Worm (Caenorhabditis elegans) whole organism, L3 larva: ENCODE results near the gene rps-30.

Experiments
- aly-2 ChIP-seq: fragments of 150-350 bp; optimal IDR thresholded peaks from 2 replicates; lab custom pipeline; 2014; ENCODE audit warnings: missing biosample characterization, missing genetic modification characterization
- ama-1 ChIP-seq: fragments of 150-350 bp; optimal IDR thresholded peaks from 2 replicates; lab custom pipeline; 2018
- ceh-16 ChIP-seq: sonication (generic microtip); optimal IDR thresholded peaks from 2 replicates; lab custom pipeline; 2017; ENCODE audit warnings: missing biosample characterization, missing genetic modification characterization
- ceh-28 ChIP-seq: fragments of 150-350 bp; optimal IDR thresholded peaks from 2 replicates; lab custom pipeline; 2014; ENCODE audit warnings: missing biosample characterization, missing genetic modification reagents, missing genetic modification characterization
- ceh-82 ChIP-seq: fragments of 150-350 bp; optimal IDR thresholded peaks from 2 replicates; lab custom pipeline; 2014; ENCODE audit warnings: missing biosample characterization, missing genetic modification characterization
- ceh-9 ChIP-seq: sonication (generic microtip); optimal IDR thresholded peaks from 2 replicates; lab custom pipeline; 2018; ENCODE audit warnings: missing biosample characterization, missing genetic modification characterization
- daf-12 ChIP-seq: fragments of 150-350 bp; optimal IDR thresholded peaks from 2 replicates; lab custom pipeline; 2014; ENCODE audit warnings: missing biosample characterization, missing genetic modification reagents, missing genetic modification characterization
- egl-27 ChIP-seq: sonication (generic microtip); optimal IDR thresholded peaks from 4 replicates; lab custom pipeline; 2017; ENCODE audit warnings: missing biosample characterization, missing genetic modification reagents, missing genetic modification characterization
- egl-5 ChIP-seq: fragments of 150-350 bp; optimal IDR thresholded peaks from 2 replicates; lab custom pipeline; 2017; ENCODE audit warnings: missing biosample characterization, missing genetic modification reagents, missing genetic modification characterization, inconsistent platforms
- elt-1 ChIP-seq: fragments of 150-350 bp; optimal IDR thresholded peaks from 2 replicates; lab custom pipeline; 2014; ENCODE audit warnings: missing biosample characterization, missing genetic modification characterization
- elt-2 ChIP-seq: sonication (generic microtip); optimal IDR thresholded peaks from 2 replicates; lab custom pipeline; 2016; ENCODE audit warnings: missing genetic modification reagents, mild to moderate bottlenecking, missing genetic modification characterization, missing compliant biosample characterization
- elt-3 ChIP-seq, 3 experiments: fragments of 150-350 bp in 1 of 3; sonication (generic microtip) in 2 of 3; optimal IDR thresholded peaks; 2 replicates in 2 of 3; 4 replicates in 1 of 3; lab custom pipeline; 2014 to 2017; ENCODE audit warnings: missing biosample characterization in 3 of 3, missing genetic modification characterization in 3 of 3
- fkh-10 ChIP-seq: sonication (generic microtip); optimal IDR thresholded peaks from 2 replicates; lab custom pipeline; 2017; ENCODE audit warnings: missing biosample characterization, missing genetic modification reagents, missing genetic modification characterization
- hmg-11 ChIP-seq: sonication (generic microtip); optimal IDR thresholded peaks from 2 replicates; lab custom pipeline; 2016; ENCODE audit warnings: missing genetic modification characterization, missing compliant biosample characterization
- jun-1 ChIP-seq: fragments of 150-350 bp; optimal IDR thresholded peaks from 2 replicates; lab custom pipeline; 2014; ENCODE audit warnings: missing biosample characterization, missing genetic modification reagents, missing genetic modification characterization
- lin-15B ChIP-seq: fragments of 150-350 bp; optimal IDR thresholded peaks from 2 replicates; lab custom pipeline; 2014; ENCODE audit warnings: missing biosample characterization, missing genetic modification characterization
- lin-39 ChIP-seq: fragments of 150-350 bp; optimal IDR thresholded peaks from 2 replicates; lab custom pipeline; 2018; ENCODE audit warnings: missing biosample characterization, missing genetic modification reagents, missing genetic modification characterization
- mml-1 ChIP-seq: fragments of 150-350 bp; sonication (generic microtip); optimal IDR thresholded peaks from 3 replicates; lab custom pipeline; 2014; ENCODE audit warnings: missing biosample characterization, missing genetic modification characterization
- nfya-1 ChIP-seq: sonication (generic microtip); optimal IDR thresholded peaks from 2 replicates; lab custom pipeline; 2017; ENCODE audit warnings: missing genetic modification characterization, mild to moderate bottlenecking, missing compliant biosample characterization, antibody characterized with exemption, moderate library complexity; ENCODE audit not compliant: insufficient read depth
- nhr-11 ChIP-seq: fragments of 150-350 bp; optimal IDR thresholded peaks from 2 replicates; lab custom pipeline; 2014; ENCODE audit warnings: missing biosample characterization, missing genetic modification characterization
- nhr-12 ChIP-seq: fragments of 150-350 bp; optimal IDR thresholded peaks from 2 replicates; lab custom pipeline; 2014; ENCODE audit warnings: missing biosample characterization, missing genetic modification characterization
- nhr-23 ChIP-seq: fragments of 150-350 bp; optimal IDR thresholded peaks from 2 replicates; lab custom pipeline; 2014; ENCODE audit warnings: missing biosample characterization, missing genetic modification reagents, missing genetic modification characterization
- nhr-237 ChIP-seq: fragments of 150-350 bp; optimal IDR thresholded peaks from 2 replicates; lab custom pipeline; 2014; ENCODE audit warnings: missing biosample characterization, missing genetic modification characterization
- nhr-28 ChIP-seq: fragments of 150-350 bp; optimal IDR thresholded peaks from 2 replicates; lab custom pipeline; 2014; ENCODE audit warnings: missing biosample characterization, missing genetic modification characterization
- nhr-43 ChIP-seq: sonication (generic microtip); optimal IDR thresholded peaks from 2 replicates; lab custom pipeline; 2016; ENCODE audit warnings: mild to moderate bottlenecking, missing genetic modification characterization, missing compliant biosample characterization; ENCODE audit not compliant: poor library complexity, severe bottlenecking
- nhr-67 ChIP-seq: fragments of 150-350 bp; optimal IDR thresholded peaks from 2 replicates; lab custom pipeline; 2014; ENCODE audit warnings: missing biosample characterization, missing genetic modification characterization
- nhr-76 ChIP-seq: fragments of 150-350 bp; sonication (generic microtip); optimal IDR thresholded peaks from 5 replicates; lab custom pipeline; 2014; ENCODE audit warnings: missing biosample characterization, missing genetic modification characterization
- pha-4 ChIP-seq: fragments of 150-350 bp; optimal IDR thresholded peaks from 2 replicates; lab custom pipeline; 2014; ENCODE audit warnings: missing biosample characterization, missing genetic modification reagents, missing genetic modification characterization
- pqm-1 ChIP-seq: fragments of 150-350 bp; optimal IDR thresholded peaks from 2 replicates; lab custom pipeline; 2017; ENCODE audit warnings: missing biosample characterization, missing genetic modification characterization, inconsistent platforms
- sea-2 ChIP-seq: fragments of 150-350 bp; sonication (generic microtip); optimal IDR thresholded peaks from 4 replicates; lab custom pipeline; 2014; ENCODE audit warnings: missing biosample characterization, missing genetic modification reagents, missing genetic modification characterization
- snpc-4 ChIP-seq: fragments of 150-350 bp; optimal IDR thresholded peaks from 2 replicates; lab custom pipeline; 2014; ENCODE audit warnings: missing biosample characterization, missing genetic modification characterization
- tbx-2 ChIP-seq: sonication (generic microtip); optimal IDR thresholded peaks from 2 replicates; lab custom pipeline; 2016; ENCODE audit warnings: mild to moderate bottlenecking, missing genetic modification characterization, missing compliant biosample characterization
- unc-39 ChIP-seq: sonication (generic microtip); optimal IDR thresholded peaks from 4 replicates; lab custom pipeline; 2017; ENCODE audit warnings: missing biosample characterization, missing genetic modification characterization
- unc-62 ChIP-seq: fragments of 150-350 bp; sonication (generic microtip); optimal IDR thresholded peaks from 4 replicates; lab custom pipeline; 2014; ENCODE audit warnings: missing biosample characterization, missing genetic modification reagents, missing genetic modification characterization
- zag-1 ChIP-seq: fragments of 150-350 bp; optimal IDR thresholded peaks from 2 replicates; lab custom pipeline; 2014; ENCODE audit warnings: missing biosample characterization, missing genetic modification characterization
- ztf-11 ChIP-seq: fragments of 150-350 bp; optimal IDR thresholded peaks from 2 replicates; lab custom pipeline; 2014; ENCODE audit warnings: missing biosample characterization, missing genetic modification characterization
- ztf-4 ChIP-seq: fragments of 150-350 bp; optimal IDR thresholded peaks from 2 replicates; lab custom pipeline; 2014; ENCODE audit warnings: missing biosample characterization, missing genetic modification characterization

rps-30 gene

ce11 chrV:7785117-7785516, 8.7 kb downstream of the rps-30 start, which contains the start of gene C26F1.1:
Gene C26F1.1 (plus strand): TSS chrV:7785417.
- TF ChIP-seq sea-2 (no peak), zag-1 (tag; lab: Kevin White, UChicago) (no peak), nhr-23 (tag; lab: Kevin White, UChicago) (no peak), mml-1 (tag; lab: Kevin White, UChicago) (no peak), elt-1 (tag; lab: Kevin White, UChicago) (no peak)

ce11 chrV:7785885-7786284, 9.5 kb downstream of the rps-30 start:
- TF ChIP-seq nhr-76 (tag; lab: Kevin White, UChicago) = no peak
- TF ChIP-seq lin-39 = no peak
- TF ChIP-seq ceh-28 (tag; lab: Kevin White, UChicago) = no peak
- TF ChIP-seq lin-15B = no peak

- no peak for TF ChIP-seq fkh-10 (GFP tag; lab: Kevin White, UChicago)
- TF ChIP-seq ama-1 (lab: Kevin White, UChicago) = no peak
- TF ChIP-seq elt-2 (tag; lab: Kevin White, UChicago) = peak; percentile 94
- peak; percentile 77 for TF ChIP-seq pqm-1 (tag; lab: Kevin White, UChicago)
- TF ChIP-seq, all 47 proteins: peak for 2
These were observed 10.3 kb downstream of the rps-30 start for ce11 chrV:7786639-7787038.

- TF ChIP-seq nfya-1 (tag; lab: Kevin White, UChicago) (no peak), ceh-82 (no peak), fkh-10 (GFP tag; lab: Kevin White, UChicago) (no peak), nhr-43 (no peak), lin-15B (no peak), nhr-237 (no peak)
These were observed 16.7 kb downstream of the rps-30 start, which contains the start of gene flp-21 for ce11 chrV:7793067-7793466. Gene flp-21 (plus strand): TSS chrV:7793367.

ce11 chrV:7798079-7798478, 21.7 kb downstream of the rps-30 start, which contains the start of gene ZK742.7:
Gene ZK742.7 (plus strand): TSS chrV:7798379.
- no peak for TF ChIP-seq tbx-2 (tag; lab: Kevin White, UChicago)
- TF ChIP-seq fkh-10 (GFP tag; lab: Kevin White, UChicago) = peak; percentile 15

ce11 chrV:7803563-7803962, 27.2 kb downstream of the rps-30 start:
- no peak for TF ChIP-seq hmg-11
- TF ChIP-seq nhr-23 (tag; lab: Kevin White, UChicago) = no peak
- TF ChIP-seq aly-2 (tag; lab: Kevin White, UChicago) = no peak
- no peak for TF ChIP-seq egl-5
- no peak for TF ChIP-seq nhr-43
- TF ChIP-seq ceh-16 (tag; lab: Kevin White, UChicago) = no peak
- TF ChIP-seq nhr-11 (tag; lab: Kevin White, UChicago) = no peak
- no peak for TF ChIP-seq pqm-1 (tag; lab: Kevin White, UChicago)
- no peak for TF ChIP-seq daf-12 (tag; lab: Kevin White, UChicago)
- TF ChIP-seq elt-1 (tag; lab: Kevin White, UChicago) = no peak
- TF ChIP-seq nfya-1 (tag; lab: Kevin White, UChicago) = no peak

- no peak for TF ChIP-seq ztf-4 (tag; lab: Kevin White, UChicago)
- TF ChIP-seq egl-5 = no peak
- TF ChIP-seq tbx-2 (tag; lab: Kevin White, UChicago) = no peak
- no peak for TF ChIP-seq elt-1 (tag; lab: Kevin White, UChicago)
- no peak for TF ChIP-seq nhr-12 (tag; lab: Kevin White, UChicago)
- TF ChIP-seq egl-27 (tag; lab: Kevin White, UChicago) = no peak
- TF ChIP-seq lin-39 = peak; percentile 87
- peak; percentile 29 for TF ChIP-seq ama-1 (lab: Kevin White, UChicago)
- TF ChIP-seq snpc-4 = peak; percentile 30
- TF ChIP-seq nfya-1 (tag; lab: Kevin White, UChicago) = peak; percentile 64
- peak; percentile 24 for TF ChIP-seq elt-2 (tag; lab: Kevin White, UChicago)
- no peak for TF ChIP-seq ceh-9 (tag; lab: Kevin White, UChicago)
- no peak for TF ChIP-seq nhr-28 (tag; lab: Kevin White, UChicago)
- peak; percentile 82 for TF ChIP-seq lin-15B
- TF ChIP-seq nhr-11 (tag; lab: Kevin White, UChicago) = no peak
- no peak for TF ChIP-seq elt-3 (tag; optimal IDR thresholded peaks at IDR 0.05; lab: Kevin White, UChicago)
- TF ChIP-seq jun-1 = peak; percentile 18
- peak; percentile 25 for TF ChIP-seq nhr-23 (tag; lab: Kevin White, UChicago)
- TF ChIP-seq pha-4 = peak; percentile 87
- no peak for TF ChIP-seq ztf-11
- TF ChIP-seq nhr-237 = no peak
- TF ChIP-seq fkh-10 (GFP tag; lab: Kevin White, UChicago) = peak; percentile 42
- TF ChIP-seq unc-39 (tag; lab: Kevin White, UChicago) = no peak
- TF ChIP-seq unc-62 (GFP tag; lab: Kevin White, UChicago) = no peak
- TF ChIP-seq nhr-43 = no peak
- no peak for TF ChIP-seq nhr-67 (tag; lab: Kevin White, UChicago)
These were observed 27.9 kb downstream of the rps-30 start, which contains the start of gene uvs-1 for ce11 chrV:7804064-7804800. Gene uvs-1 (minus strand): TSS chrV:7804208.
